Fruit fly (Drosophila melanogaster) whole organism, embryonic: ENCODE data around the gene CG33124.

Experiments used
- Antp ChIP-seq: fragments of 200-800 bp; sonication (Bioruptor generic); optimal IDR thresholded peaks from 3 replicates; lab custom pipeline; 2016; ENCODE audit warnings: missing biosample characterization, missing genetic modification characterization
- B-H1 ChIP-seq: fragments of 200-800 bp; sonication (Bioruptor generic); IDR thresholded peaks from 3 replicates; pipeline ENCODE4 v1.3.6; 2022; ENCODE audit warnings: missing biosample characterization, missing genetic modification characterization
- CG13424 ChIP-seq: fragments of 200-800 bp; sonication (Bioruptor generic); optimal IDR thresholded peaks from 2 replicates; lab custom pipeline; 2019; ENCODE audit warnings: missing biosample characterization, mild to moderate bottlenecking, missing genetic modification characterization, moderate library complexity
- CG14710 ChIP-seq: fragments of 200-800 bp; sonication (Bioruptor generic); optimal IDR thresholded peaks from 3 replicates; lab custom pipeline; 2019; ENCODE audit warnings: missing biosample characterization, mild to moderate bottlenecking, missing genetic modification characterization, moderate library complexity
- CG15514 ChIP-seq: fragments of 200-800 bp; sonication (Bioruptor generic); optimal IDR thresholded peaks from 3 replicates; lab custom pipeline; 2017; ENCODE audit warnings: missing biosample characterization, missing genetic modification characterization, mild to moderate bottlenecking, moderate library complexity, missing genetic modification reagents
- CG1603 ChIP-seq: fragments of 200-800 bp; sonication (Bioruptor generic); optimal IDR thresholded peaks from 2 replicates; lab custom pipeline; 2019; ENCODE audit warnings: missing biosample characterization, mild to moderate bottlenecking, missing genetic modification characterization, moderate library complexity
- CG17186 ChIP-seq: fragments of 200-800 bp; sonication (Bioruptor generic); optimal IDR thresholded peaks from 3 replicates; lab custom pipeline; 2017; ENCODE audit warnings: missing biosample characterization, missing genetic modification reagents, missing genetic modification characterization
- CG17568 ChIP-seq: fragments of 200-800 bp; sonication (Bioruptor generic); optimal IDR thresholded peaks from 2 replicates; lab custom pipeline; 2018; ENCODE audit warnings: missing biosample characterization, mild to moderate bottlenecking, missing genetic modification characterization, moderate library complexity
- CG18599 ChIP-seq: fragments of 200-800 bp; sonication (Bioruptor generic); optimal IDR thresholded peaks from 3 replicates; lab custom pipeline; 2017; ENCODE audit warnings: missing biosample characterization, missing genetic modification characterization, mild to moderate bottlenecking, moderate library complexity, missing genetic modification reagents
- CG2116 ChIP-seq: fragments of 200-800 bp; sonication (Bioruptor generic); optimal IDR thresholded peaks from 3 replicates; lab custom pipeline; 2018; ENCODE audit warnings: missing biosample characterization, mild to moderate bottlenecking, missing genetic modification characterization
- CG2712 ChIP-seq: fragments of 200-800 bp; optimal IDR thresholded peaks from 3 replicates; lab custom pipeline; 2019; ENCODE audit warnings: missing biosample characterization, mild to moderate bottlenecking, missing genetic modification characterization, moderate library complexity
- CG31388 ChIP-seq: fragments of 200-800 bp; sonication (Bioruptor generic); optimal IDR thresholded peaks from 2 replicates; lab custom pipeline; 2016; ENCODE audit warnings: missing biosample characterization, missing genetic modification characterization
- CG33557 ChIP-seq: fragments of 200-800 bp; sonication (Bioruptor generic); optimal IDR thresholded peaks from 2 replicates; lab custom pipeline; 2019; ENCODE audit warnings: missing biosample characterization, mild to moderate bottlenecking, missing genetic modification characterization, moderate library complexity
- CG34224 ChIP-seq: fragments of 200-800 bp; sonication (Bioruptor generic); IDR thresholded peaks from 3 replicates; pipeline ENCODE4 v1.3.6; 2022; ENCODE audit warnings: missing biosample characterization, missing genetic modification characterization; ENCODE audit not compliant: partially characterized antibody
- CG3847 ChIP-seq: fragments of 200-800 bp; sonication (Bioruptor generic); IDR thresholded peaks from 2 replicates; pipeline ENCODE4 v1.3.6; 2022; ENCODE audit warnings: missing biosample characterization, missing genetic modification characterization
- CG6765 ChIP-seq: fragments of 200-800 bp; sonication (Bioruptor generic); optimal IDR thresholded peaks from 3 replicates; lab custom pipeline; 2017; ENCODE audit warnings: missing biosample characterization, mild to moderate bottlenecking, missing genetic modification characterization
- CG7786 ChIP-seq: fragments of 200-800 bp; sonication (Bioruptor generic); optimal IDR thresholded peaks from 2 replicates; lab custom pipeline; 2016; ENCODE audit warnings: missing biosample characterization, missing genetic modification characterization
- CG9797 ChIP-seq: fragments of 200-800 bp; sonication (Bioruptor generic); optimal IDR thresholded peaks from 3 replicates; lab custom pipeline; 2018; ENCODE audit warnings: missing biosample characterization, mild to moderate bottlenecking, missing genetic modification characterization
- CG9817 ChIP-seq: fragments of 200-800 bp; sonication (Bioruptor generic); optimal IDR thresholded peaks from 2 replicates; lab custom pipeline; 2018; ENCODE audit warnings: missing biosample characterization, mild to moderate bottlenecking, missing genetic modification characterization, moderate library complexity
- CHES-1-like ChIP-seq: fragments of 200-800 bp; sonication (Bioruptor generic); optimal IDR thresholded peaks from 2 replicates; lab custom pipeline; 2016; ENCODE audit warnings: missing biosample characterization, missing genetic modification characterization
- CTCF ChIP-seq: fragments of 200-800 bp; sonication (Bioruptor generic); optimal IDR thresholded peaks from 2 replicates; lab custom pipeline; 2017; ENCODE audit warnings: missing biosample characterization, mild to moderate bottlenecking, missing genetic modification characterization, moderate library complexity
- CoRest ChIP-seq: fragments of 200-800 bp; sonication (Bioruptor generic); optimal IDR thresholded peaks from 3 replicates; lab custom pipeline; 2018; ENCODE audit warnings: missing biosample characterization, mild to moderate bottlenecking, missing genetic modification characterization, moderate library complexity
- Doc2 ChIP-seq: fragments of 200-800 bp; sonication (Bioruptor generic); IDR thresholded peaks from 2 replicates; pipeline ENCODE4 v1.3.6; 2022; ENCODE audit warnings: missing biosample characterization, missing genetic modification characterization
- Fer3 ChIP-seq: fragments of 200-800 bp; sonication (Bioruptor generic); optimal IDR thresholded peaks from 2 replicates; lab custom pipeline; 2018; ENCODE audit warnings: missing biosample characterization, mild to moderate bottlenecking, missing genetic modification characterization, moderate library complexity
- HmgD ChIP-seq: fragments of 200-800 bp; sonication (Bioruptor generic); optimal IDR thresholded peaks from 3 replicates; lab custom pipeline; 2016; ENCODE audit warnings: missing biosample characterization, missing genetic modification characterization
- HmgZ ChIP-seq: fragments of 200-800 bp; sonication (Bioruptor generic); optimal IDR thresholded peaks from 2 replicates; lab custom pipeline; 2018; ENCODE audit warnings: missing biosample characterization, mild to moderate bottlenecking, missing genetic modification characterization
- MESR4 ChIP-seq: fragments of 200-800 bp; sonication (Bioruptor generic); optimal IDR thresholded peaks from 2 replicates; lab custom pipeline; 2018; ENCODE audit warnings: missing biosample characterization, mild to moderate bottlenecking, missing genetic modification characterization, moderate library complexity
- Mad ChIP-seq: fragments of 200-800 bp; sonication (Bioruptor generic); optimal IDR thresholded peaks from 2 replicates; lab custom pipeline; 2016; ENCODE audit warnings: missing biosample characterization, missing genetic modification characterization
- Max ChIP-seq: fragments of 200-800 bp; sonication (Bioruptor generic); optimal IDR thresholded peaks from 2 replicates; lab custom pipeline; 2016; ENCODE audit warnings: missing biosample characterization, mild to moderate bottlenecking, missing genetic modification characterization
- NfI ChIP-seq: fragments of 200-800 bp; sonication (Bioruptor generic); optimal IDR thresholded peaks from 3 replicates; lab custom pipeline; 2018; ENCODE audit warnings: missing biosample characterization, mild to moderate bottlenecking, missing genetic modification characterization, moderate library complexity
- Rfx ChIP-seq: fragments of 200-800 bp; sonication (Bioruptor generic); IDR thresholded peaks from 2 replicates; pipeline ENCODE4 v1.3.6; 2022; ENCODE audit warnings: missing biosample characterization, missing genetic modification characterization
- Scr ChIP-seq: fragments of 200-800 bp; sonication (Bioruptor generic); IDR thresholded peaks from 2 replicates; pipeline ENCODE4 v1.3.6; 2022; ENCODE audit warnings: missing biosample characterization, missing genetic modification characterization; ENCODE audit not compliant: partially characterized antibody
- Vsx1 ChIP-seq: fragments of 200-800 bp; sonication (Bioruptor generic); optimal IDR thresholded peaks from 2 replicates; lab custom pipeline; 2017; ENCODE audit warnings: missing biosample characterization, mild to moderate bottlenecking, missing genetic modification characterization, missing genetic modification reagents
- amos ChIP-seq: fragments of 200-800 bp; sonication (Bioruptor generic); IDR thresholded peaks from 2 replicates; pipeline ENCODE4 v1.3.6; 2022; ENCODE audit warnings: missing biosample characterization, missing genetic modification characterization; ENCODE audit not compliant: partially characterized antibody
- aop ChIP-seq: fragments of 200-800 bp; sonication (Bioruptor generic); IDR thresholded peaks from 2 replicates; pipeline ENCODE4 v1.3.6; 2022; ENCODE audit warnings: missing biosample characterization, missing genetic modification characterization
- chinmo ChIP-seq: fragments of 200-800 bp; sonication (Bioruptor generic); IDR thresholded peaks from 4 replicates; pipeline ENCODE4 v1.3.6; 2022; ENCODE audit warnings: missing biosample characterization, missing genetic modification characterization; ENCODE audit not compliant: partially characterized antibody
- crol ChIP-seq: fragments of 200-800 bp; sonication (Bioruptor generic); IDR thresholded peaks from 2 replicates; pipeline ENCODE4 v1.3.6; 2022; ENCODE audit warnings: missing biosample characterization, missing genetic modification characterization
- ewg ChIP-seq: fragments of 200-800 bp; sonication (Bioruptor generic); optimal IDR thresholded peaks from 3 replicates; lab custom pipeline; 2017; ENCODE audit warnings: mild to moderate bottlenecking, missing biosample characterization, missing genetic modification reagents, missing genetic modification characterization
- exex ChIP-seq: fragments of 200-800 bp; sonication (Bioruptor generic); optimal IDR thresholded peaks from 4 replicates; lab custom pipeline; 2018; ENCODE audit warnings: missing biosample characterization, mild to moderate bottlenecking, missing genetic modification characterization, moderate library complexity
- gsb ChIP-seq: fragments of 200-800 bp; sonication (Bioruptor generic); IDR thresholded peaks from 2 replicates; pipeline ENCODE4 v1.3.6; 2022; ENCODE audit warnings: missing biosample characterization, missing genetic modification characterization
- luna ChIP-seq: fragments of 200-800 bp; sonication (Bioruptor generic); optimal IDR thresholded peaks from 2 replicates; lab custom pipeline; 2016; ENCODE audit warnings: missing biosample characterization, missing genetic modification characterization
- pan ChIP-seq, 4 experiments: fragments of >200 bp in 3 of 4; fragments of 200-800 bp in 1 of 4; sonication (Bioruptor generic) in 1 of 4; optimal IDR thresholded peaks in 3 of 4; IDR thresholded peaks in 1 of 4; 2 replicates each; pipeline versions ENCODE4 v1.3.6 to Lab custom; 2017 to 2022; ENCODE audit warnings: missing biosample characterization in 2 of 4, missing genetic modification characterization in 2 of 4, mixed read lengths in 1 of 4
- phol ChIP-seq: fragments of 200-800 bp; sonication (Bioruptor generic); optimal IDR thresholded peaks from 3 replicates; lab custom pipeline; 2018; ENCODE audit warnings: missing biosample characterization, mild to moderate bottlenecking, missing genetic modification characterization, moderate library complexity
- ranshi ChIP-seq: fragments of 200-800 bp; sonication (Bioruptor generic); IDR thresholded peaks from 2 replicates; pipeline ENCODE4 v1.3.6; 2022; ENCODE audit warnings: missing biosample characterization, missing genetic modification characterization
- rib ChIP-seq: fragments of 200-800 bp; sonication (Bioruptor generic); IDR thresholded peaks from 2 replicates; pipeline ENCODE4 v1.3.6; 2022; ENCODE audit warnings: missing biosample characterization, missing genetic modification characterization
- tio ChIP-seq: fragments of 200-800 bp; sonication (Bioruptor generic); optimal IDR thresholded peaks from 2 replicates; lab custom pipeline; 2017; ENCODE audit warnings: missing biosample characterization, missing genetic modification characterization, inconsistent platforms
- unc-4 ChIP-seq: fragments of 200-800 bp; sonication (Bioruptor generic); IDR thresholded peaks from 2 replicates; pipeline ENCODE4 v1.3.6; 2022; ENCODE audit warnings: missing biosample characterization, missing genetic modification characterization; ENCODE audit not compliant: partially characterized antibody
- unpg ChIP-seq: fragments of 200-800 bp; sonication (Bioruptor generic); optimal IDR thresholded peaks from 3 replicates; lab custom pipeline; 2018; ENCODE audit warnings: missing biosample characterization, mild to moderate bottlenecking, missing genetic modification characterization, moderate library complexity
- zfh2 ChIP-seq: fragments of 200-800 bp; sonication (Bioruptor generic); optimal IDR thresholded peaks from 2 replicates; lab custom pipeline; 2016; ENCODE audit warnings: missing biosample characterization, missing genetic modification characterization

Gene CG33124

dm6 chr2L:2217067-2217684 is 8.3 kb upstream of the CG33124 start, which contains the start of the genes CG15386, CG42371 and mio (continued):
- TF ChIP-seq CG7786 (GFP tag; lab: Kevin White, UChicago), result no peak
- peak; percentile 93 for TF ChIP-seq chinmo (GFP tag; lab: Robert Waterston, UW)
- no peak for TF ChIP-seq tio
- no peak for TF ChIP-seq crol (GFP tag; lab: Robert Waterston, UW)
- no peak for TF ChIP-seq gsb (GFP tag; lab: Robert Waterston, UW)
- no peak for TF ChIP-seq CG31388 (GFP tag; lab: Kevin White, UChicago)
- peak; percentile 59 for TF ChIP-seq CHES-1-like (GFP tag; lab: Kevin White, UChicago)
- TF ChIP-seq CG18599 (GFP tag; lab: Kevin White, UChicago), result peak; percentile 0
- TF ChIP-seq aop (GFP tag; lab: Robert Waterston, UW), result no peak
- TF ChIP-seq HmgZ (tag; lab: Kevin White, UChicago), result peak; percentile 51
- no peak for TF ChIP-seq CG13424 (tag; lab: Kevin White, UChicago)
- no peak for TF ChIP-seq CG33557 (GFP tag; lab: Kevin White, UChicago)
- 0 out of 2 replicates have a peak, but pooled peaks have one; percentile 19 for TF ChIP-seq rib (GFP tag; lab: Robert Waterston, UW)
- peak; percentile 18 for TF ChIP-seq CG9797 (GFP tag; lab: Kevin White, UChicago)
- TF ChIP-seq CG6765 (GFP tag; lab: Kevin White, UChicago), result no peak
- no peak for TF ChIP-seq luna (GFP tag; lab: Kevin White, UChicago)
- peak; percentile 16 for TF ChIP-seq HmgD (GFP tag; lab: Kevin White, UChicago)
- TF ChIP-seq NfI (GFP tag; lab: Kevin White, UChicago), result peak; percentile 14
- TF ChIP-seq Max (GFP tag; lab: Kevin White, UChicago), result peak; percentile 63
- TF ChIP-seq amos, result peak; percentile 55; the same call in 1 of the 2 replicates
- TF ChIP-seq Doc2 (GFP tag; lab: Robert Waterston, UW), result no peak
- no peak for TF ChIP-seq B-H1 (GFP tag; lab: Robert Waterston, UW)
- peak; percentile 63; the same call in 2 of the 3 replicates for TF ChIP-seq CG34224 (GFP tag; lab: Robert Waterston, UW)
- TF ChIP-seq CTCF (GFP tag; lab: Kevin White, UChicago), result no peak
- no peak for TF ChIP-seq phol
- no peak for TF ChIP-seq Fer3 (tag; lab: Kevin White, UChicago)
- TF ChIP-seq Antp (GFP tag; lab: Kevin White, UChicago), result peak; percentile 35
- no peak for TF ChIP-seq Vsx1
- no peak for TF ChIP-seq ranshi
- TF ChIP-seq Scr, result peak; percentile 52
- peak; percentile 34 for TF ChIP-seq CG15514 (GFP tag; lab: Kevin White, UChicago)
- peak; percentile 53 for TF ChIP-seq unc-4 (GFP tag; lab: Robert Waterston, UW)
- no peak for TF ChIP-seq Mad
- no peak for TF ChIP-seq CG9817 (tag; lab: Kevin White, UChicago)
- no peak for TF ChIP-seq unpg
- peak; percentile 16 for TF ChIP-seq zfh2
- TF ChIP-seq CG3847 (GFP tag; lab: Robert Waterston, UW), result peak; percentile 35; the same call in 1 of the 2 replicates
- peak; percentile 39 for TF ChIP-seq CG17186 (GFP tag; lab: Kevin White, UChicago)
- TF ChIP-seq CG1603 (tag; lab: Kevin White, UChicago), result peak; percentile 41
- TF ChIP-seq MESR4, result peak; percentile 42
- no peak for TF ChIP-seq CG17568 (GFP tag; lab: Kevin White, UChicago)
- peak; percentile 11; the same call in 1 of the 2 replicates for TF ChIP-seq Rfx (GFP tag; lab: Robert Waterston, UW)
- TF ChIP-seq ewg (GFP tag; lab: Kevin White, UChicago), result no peak
- peak; percentile 28 for TF ChIP-seq exex (tag; lab: Kevin White, UChicago)
- TF ChIP-seq CG2116 (GFP tag; lab: Kevin White, UChicago), result peak; percentile 47
- peak; percentile 9 for TF ChIP-seq CoRest (tag; lab: Kevin White, UChicago)
- TF ChIP-seq pan (optimal IDR thresholded peaks at IDR 0.05; lab: Kevin White, UChicago), result no peak
- no peak for TF ChIP-seq pan (GFP tag; optimal IDR thresholded peaks at IDR 0.05 in 1 of 2, IDR thresholded peaks at IDR 0.05 in 1 of 2)
- TF ChIP-seq CG14710 (tag; lab: Kevin White, UChicago), result peak; percentile 81
- peak; percentile 2 for TF ChIP-seq CG2712 (tag; lab: Kevin White, UChicago)
